Worm (Caenorhabditis elegans) whole organism, L1 larva: ENCODE measurements around the gene lsy-12.

Experiments used
- C16A3.4 ChIP-seq: fragments of 150-350 bp; optimal IDR thresholded peaks from 2 replicates; lab custom pipeline; 2014; ENCODE audit warnings: missing biosample characterization, missing genetic modification characterization
- C34B4.2 ChIP-seq: sonication (generic microtip); optimal IDR thresholded peaks from 2 replicates; lab custom pipeline; 2017; ENCODE audit warnings: mild to moderate bottlenecking, missing genetic modification characterization, missing compliant biosample characterization
- Y116A8C.19 ChIP-seq: sonication (generic microtip); optimal IDR thresholded peaks from 2 replicates; lab custom pipeline; 2016; ENCODE audit warnings: missing compliant biosample characterization, missing genetic modification characterization, borderline replicate concordance
- ceh-88 ChIP-seq: fragments of 200-800 bp; sonication (Bioruptor generic); IDR thresholded peaks from 2 replicates; pipeline ENCODE4 v1.3.6; 2022; ENCODE audit warnings: missing genetic modification characterization, missing compliant biosample characterization
- dpl-1 ChIP-seq, 3 experiments: fragments of 150-350 bp in 2 of 3; sonication (generic microtip) in 1 of 3; optimal IDR thresholded peaks; 2 replicates each; lab custom pipeline; 2014 to 2017; ENCODE audit warnings: missing biosample characterization in 3 of 3, missing genetic modification characterization in 3 of 3, missing genetic modification reagents in 3 of 3
- egl-27 ChIP-seq, 2 experiments: fragments of 150-350 bp in 1 of 2; sonication (generic microtip); optimal IDR thresholded peaks; 3 replicates each; lab custom pipeline; 2017 to 2018; ENCODE audit warnings: missing biosample characterization in 2 of 2, missing genetic modification characterization in 2 of 2, missing genetic modification reagents in 2 of 2
- isw-1 ChIP-seq: fragments of 200-800 bp; sonication (Bioruptor generic); IDR thresholded peaks from 2 replicates; pipeline ENCODE4 v1.3.6; 2022; ENCODE audit warnings: missing genetic modification characterization, missing compliant biosample characterization
- lin-15B ChIP-seq: fragments of 150-350 bp; sonication (generic microtip); optimal IDR thresholded peaks from 3 replicates; lab custom pipeline; 2014; ENCODE audit warnings: missing biosample characterization, missing genetic modification characterization
- nhr-28 ChIP-seq: fragments of 150-350 bp; optimal IDR thresholded peaks from 2 replicates; lab custom pipeline; 2014; ENCODE audit warnings: missing biosample characterization, missing genetic modification characterization
- sptf-1 ChIP-seq: fragments of 150-350 bp; optimal IDR thresholded peaks from 2 replicates; lab custom pipeline; 2014; ENCODE audit warnings: missing biosample characterization, missing genetic modification characterization
- sup-37 ChIP-seq: fragments of 200-800 bp; sonication (Bioruptor generic); optimal IDR thresholded peaks from 2 replicates; lab custom pipeline; 2018; ENCODE audit warnings: mild to moderate bottlenecking, missing genetic modification characterization, missing compliant biosample characterization
- tbx-2 ChIP-seq: sonication (generic microtip); optimal IDR thresholded peaks from 2 replicates; lab custom pipeline; 2016; ENCODE audit warnings: missing genetic modification characterization, missing compliant biosample characterization
- unc-130 ChIP-seq: fragments of 150-350 bp; optimal IDR thresholded peaks from 2 replicates; lab custom pipeline; 2017; ENCODE audit warnings: missing biosample characterization, missing genetic modification characterization, inconsistent platforms
- xbp-1 ChIP-seq: sonication (generic microtip); optimal IDR thresholded peaks from 2 replicates; lab custom pipeline; 2016; ENCODE audit warnings: missing genetic modification characterization, missing compliant biosample characterization

ce11 chrV:9860337-9860736 is 574 bp upstream of the lsy-12 start:
- TF ChIP-seq xbp-1 (tag; lab: Kevin White, UChicago), result peak; percentile 99
- no peak for TF ChIP-seq unc-130
- TF ChIP-seq sptf-1 (tag; lab: Kevin White, UChicago), result no peak
- TF ChIP-seq C34B4.2 (tag; lab: Kevin White, UChicago), result no peak
- TF ChIP-seq isw-1 (GFP tag; lab: Robert Waterston, UW), result no peak
- no peak for TF ChIP-seq tbx-2 (tag; lab: Kevin White, UChicago)
- no peak for TF ChIP-seq dpl-1 (GFP tag; optimal IDR thresholded peaks at IDR 0.05; lab: Kevin White, UChicago)
- no peak for TF ChIP-seq lin-15B (tag; lab: Kevin White, UChicago)
- TF ChIP-seq ceh-88 (GFP tag; lab: Robert Waterston, UW), result no peak
- TF ChIP-seq egl-27 (tag; optimal IDR thresholded peaks at IDR 0.05; lab: Kevin White, UChicago), result no peak
- no peak for TF ChIP-seq Y116A8C.19 (tag; lab: Kevin White, UChicago)
- TF ChIP-seq C16A3.4 (tag; lab: Kevin White, UChicago), result no peak
- no peak for TF ChIP-seq sup-37 (GFP tag; lab: Kevin White, UChicago)
- no peak for TF ChIP-seq nhr-28
